Fruit fly (Drosophila melanogaster) whole organism, adult: ENCODE data around the gene BBS5.

Experiments
- CG14711 ChIP-seq: fragments of 200-800 bp; sonication (Bioruptor generic); optimal IDR thresholded peaks from 2 replicates; lab custom pipeline; 2018; ENCODE audit warnings: missing biosample characterization, mild to moderate bottlenecking, missing genetic modification characterization, moderate library complexity
- CG33017 ChIP-seq: fragments of 200-800 bp; sonication (Bioruptor generic); optimal IDR thresholded peaks from 2 replicates; lab custom pipeline; 2018; ENCODE audit warnings: missing biosample characterization, mild to moderate bottlenecking, missing genetic modification characterization, moderate library complexity
- Clk ChIP-seq: fragments of 200-800 bp; sonication (Bioruptor generic); optimal IDR thresholded peaks from 2 replicates; lab custom pipeline; 2017; ENCODE audit warnings: missing biosample characterization, missing genetic modification characterization
- Crg-1 ChIP-seq: fragments of 200-800 bp; sonication (Bioruptor generic); optimal IDR thresholded peaks from 2 replicates; lab custom pipeline; 2016; ENCODE audit warnings: missing biosample characterization, missing genetic modification characterization
- Hr96 ChIP-seq: fragments of 200-800 bp; sonication (Bioruptor generic); optimal IDR thresholded peaks from 2 replicates; lab custom pipeline; 2016; ENCODE audit warnings: missing biosample characterization, missing genetic modification characterization
- Mnt ChIP-seq: fragments of 200-800 bp; sonication (Bioruptor generic); optimal IDR thresholded peaks from 2 replicates; lab custom pipeline; 2016; ENCODE audit warnings: missing biosample characterization, mild to moderate bottlenecking, missing genetic modification characterization
- cic ChIP-seq: fragments of 200-800 bp; sonication (Bioruptor generic); optimal IDR thresholded peaks from 2 replicates; lab custom pipeline; 2017; ENCODE audit warnings: missing biosample characterization, mild to moderate bottlenecking, missing genetic modification characterization, moderate library complexity
- kay ChIP-seq: fragments of 200-800 bp; sonication (Bioruptor generic); peaks from one replicate; lab custom pipeline; 2016; ENCODE audit warnings: missing biosample characterization, missing genetic modification characterization, borderline replicate concordance
- pad ChIP-seq: fragments of 200-800 bp; sonication (Bioruptor generic); optimal IDR thresholded peaks from 3 replicates; lab custom pipeline; 2017; ENCODE audit warnings: missing biosample characterization, missing genetic modification characterization, mild to moderate bottlenecking, moderate library complexity, missing genetic modification reagents
- toe ChIP-seq: fragments of 200-800 bp; sonication (Bioruptor generic); optimal IDR thresholded peaks from 2 replicates; lab custom pipeline; 2016; ENCODE audit warnings: missing biosample characterization, missing genetic modification characterization

dm6 chr3R:4866916-4867315 lies 50.8 kb downstream of the BBS5 start:
- no peak for TF ChIP-seq kay
- TF ChIP-seq Mnt (GFP tag; lab: Kevin White, UChicago) = no peak
- no peak for TF ChIP-seq pad (GFP tag; lab: Kevin White, UChicago)
- no peak for TF ChIP-seq CG14711 (tag; lab: Kevin White, UChicago)
- no peak for TF ChIP-seq cic
- TF ChIP-seq toe (GFP tag; lab: Kevin White, UChicago) = no peak
- no peak for TF ChIP-seq Clk
- no peak for TF ChIP-seq Crg-1 (GFP tag; lab: Kevin White, UChicago)
- TF ChIP-seq CG33017 (tag; lab: Kevin White, UChicago) = no peak
- TF ChIP-seq Hr96 (GFP tag; lab: Kevin White, UChicago) = no peak
